Worm (Caenorhabditis elegans) whole organism, L4 larva: ENCODE results near the gene R09E10.6.

Source experiments
- F37D6.2 ChIP-seq: sonication (generic microtip); optimal IDR thresholded peaks from 2 replicates; lab custom pipeline; 2016; ENCODE audit warnings: mild to moderate bottlenecking, missing genetic modification characterization, missing compliant biosample characterization
- F44E2.7 ChIP-seq: fragments of 200-800 bp; sonication (Bioruptor generic); IDR thresholded peaks from 2 replicates; pipeline ENCODE4 v2.1.2; 2022; ENCODE audit warnings: missing genetic modification characterization, missing compliant biosample characterization
- F49E8.2 ChIP-seq: sonication (generic microtip); optimal IDR thresholded peaks from 2 replicates; lab custom pipeline; 2016; ENCODE audit warnings: missing compliant biosample characterization, mild to moderate bottlenecking, missing genetic modification characterization, borderline replicate concordance
- aha-1 ChIP-seq: fragments of 150-350 bp; peaks from one replicate; lab custom pipeline; 2014; ENCODE audit warnings: missing biosample characterization, missing genetic modification characterization
- ces-1 ChIP-seq: fragments of 150-350 bp; sonication (generic microtip); optimal IDR thresholded peaks from 4 replicates; lab custom pipeline; 2014; ENCODE audit warnings: missing biosample characterization, missing genetic modification reagents, missing genetic modification characterization
- daf-12 ChIP-seq: fragments of 150-350 bp; optimal IDR thresholded peaks from 2 replicates; lab custom pipeline; 2014; ENCODE audit warnings: missing biosample characterization, missing genetic modification reagents, missing genetic modification characterization
- daf-19 ChIP-seq: fragments of 200-800 bp; sonication (Bioruptor generic); conservative IDR thresholded peaks from 2 replicates; pipeline ENCODE4 v1.3.6; 2022; ENCODE audit warnings: missing genetic modification characterization, missing compliant biosample characterization
- daf-8 ChIP-seq: fragments of 200-800 bp; sonication (Bioruptor generic); IDR thresholded peaks from 2 replicates; pipeline ENCODE4 v1.3.6; 2022; ENCODE audit warnings: missing genetic modification characterization, missing compliant biosample characterization
- dmd-6 ChIP-seq: fragments of 200-800 bp; sonication (Bioruptor generic); IDR thresholded peaks from 2 replicates; pipeline ENCODE4 v1.3.6; 2022; ENCODE audit warnings: missing genetic modification reagents, missing genetic modification characterization, missing compliant biosample characterization
- dve-1 ChIP-seq: sonication (generic microtip); optimal IDR thresholded peaks from 2 replicates; lab custom pipeline; 2017; ENCODE audit warnings: antibody characterized with exemption, mild to moderate bottlenecking, missing genetic modification characterization, missing compliant biosample characterization; ENCODE audit not compliant: insufficient read depth
- hlh-11 ChIP-seq: fragments of 200-800 bp; sonication (Bioruptor generic); optimal IDR thresholded peaks from 2 replicates; lab custom pipeline; 2018; ENCODE audit warnings: mild to moderate bottlenecking, missing genetic modification characterization, missing compliant biosample characterization
- hlh-30 ChIP-seq: sonication (generic microtip); optimal IDR thresholded peaks from 2 replicates; lab custom pipeline; 2017; ENCODE audit warnings: antibody characterized with exemption, mild to moderate bottlenecking, missing genetic modification characterization, missing compliant biosample characterization; ENCODE audit not compliant: insufficient read depth
- jun-1 ChIP-seq: fragments of 150-350 bp; optimal IDR thresholded peaks from 2 replicates; lab custom pipeline; 2014; ENCODE audit warnings: missing biosample characterization, missing genetic modification reagents, missing genetic modification characterization
- lin-1 ChIP-seq: fragments of 200-800 bp; sonication (Bioruptor generic); IDR thresholded peaks from 2 replicates; pipeline ENCODE4 v1.3.6; 2022; ENCODE audit warnings: missing genetic modification reagents, missing genetic modification characterization, missing compliant biosample characterization
- lin-13 ChIP-seq: fragments of 150-350 bp; optimal IDR thresholded peaks from 2 replicates; lab custom pipeline; 2014; ENCODE audit warnings: missing biosample characterization, missing genetic modification reagents, missing genetic modification characterization
- lin-15B ChIP-seq: fragments of 150-350 bp; sonication (generic microtip); optimal IDR thresholded peaks from 3 replicates; lab custom pipeline; 2014; ENCODE audit warnings: missing biosample characterization, missing genetic modification characterization
- lin-38 ChIP-seq: fragments of 200-800 bp; sonication (Bioruptor generic); IDR thresholded peaks from 2 replicates; pipeline ENCODE4 v1.3.6; 2022; ENCODE audit warnings: missing genetic modification reagents, missing genetic modification characterization, missing compliant biosample characterization
- madf-5 ChIP-seq, 2 experiments: fragments of 200-800 bp; sonication (Bioruptor generic); IDR thresholded peaks; 2 replicates each; pipeline ENCODE4 v1.3.6; 2022; ENCODE audit warnings: missing compliant biosample characterization in 2 of 2, missing genetic modification characterization in 2 of 2
- madf-9 ChIP-seq: fragments of 200-800 bp; sonication (Bioruptor generic); conservative IDR thresholded peaks from 2 replicates; pipeline ENCODE4 v1.3.6; 2022; ENCODE audit warnings: missing genetic modification reagents, missing genetic modification characterization, missing compliant biosample characterization
- mdl-1 ChIP-seq, 2 experiments: fragments of 150-350 bp in 1 of 2; sonication (generic microtip) in 1 of 2; optimal IDR thresholded peaks; 2 replicates each; lab custom pipeline; 2014 to 2017; ENCODE audit warnings: missing biosample characterization in 2 of 2, missing genetic modification characterization in 2 of 2
- mep-1 ChIP-seq: fragments of 150-350 bp; sonication (generic microtip); optimal IDR thresholded peaks from 3 replicates; lab custom pipeline; 2014; ENCODE audit warnings: missing biosample characterization, missing genetic modification characterization
- mes-2 ChIP-seq: sonication (generic microtip); optimal IDR thresholded peaks from 2 replicates; lab custom pipeline; 2016; ENCODE audit warnings: missing genotype, mild to moderate bottlenecking, missing genetic modification characterization, missing compliant biosample characterization; ENCODE audit not compliant: poor library complexity, severe bottlenecking
- mxl-3 ChIP-seq: fragments of 200-800 bp; sonication (Bioruptor generic); optimal IDR thresholded peaks from 2 replicates; lab custom pipeline; 2018; ENCODE audit warnings: mild to moderate bottlenecking, missing genetic modification characterization, missing compliant biosample characterization
- nhr-102 ChIP-seq: sonication (generic microtip); optimal IDR thresholded peaks from 2 replicates; lab custom pipeline; 2016; ENCODE audit warnings: mild to moderate bottlenecking, missing genetic modification characterization, moderate library complexity, missing compliant biosample characterization
- nhr-25 ChIP-seq: sonication (generic microtip); optimal IDR thresholded peaks from 2 replicates; lab custom pipeline; 2017; ENCODE audit warnings: missing genetic modification characterization, mild to moderate bottlenecking, missing compliant biosample characterization, antibody characterized with exemption, moderate library complexity, borderline replicate concordance; ENCODE audit not compliant: insufficient read depth
- nhr-28 ChIP-seq: fragments of 150-350 bp; optimal IDR thresholded peaks from 2 replicates; lab custom pipeline; 2014; ENCODE audit warnings: missing biosample characterization, missing genetic modification characterization
- nhr-41 ChIP-seq: fragments of 200-800 bp; sonication (Bioruptor generic); IDR thresholded peaks from 2 replicates; pipeline ENCODE4 v1.3.6; 2022; ENCODE audit warnings: missing genetic modification reagents, missing genetic modification characterization, missing compliant biosample characterization
- php-3 ChIP-seq: fragments of 200-800 bp; sonication (Bioruptor generic); IDR thresholded peaks from 2 replicates; pipeline ENCODE4 v1.3.6; 2022; ENCODE audit warnings: missing genetic modification reagents, missing genetic modification characterization, missing compliant biosample characterization
- pqm-1 ChIP-seq: sonication (generic microtip); optimal IDR thresholded peaks from 2 replicates; lab custom pipeline; 2017; ENCODE audit warnings: missing biosample characterization, missing genetic modification characterization
- snpc-1.2 ChIP-seq: fragments of 200-800 bp; sonication (Bioruptor generic); IDR thresholded peaks from 2 replicates; pipeline ENCODE4 v1.3.6; 2022; ENCODE audit warnings: missing genetic modification reagents, missing genetic modification characterization, missing compliant biosample characterization
- spr-1 ChIP-seq: sonication (generic microtip); optimal IDR thresholded peaks from 2 replicates; lab custom pipeline; 2016; ENCODE audit warnings: mild to moderate bottlenecking, missing genetic modification characterization, missing compliant biosample characterization
- spr-3 ChIP-seq: fragments of 200-800 bp; sonication (Bioruptor generic); optimal IDR thresholded peaks from 2 replicates; lab custom pipeline; 2018; ENCODE audit warnings: mild to moderate bottlenecking, missing genetic modification characterization, missing compliant biosample characterization
- tag-97 ChIP-seq: fragments of 200-800 bp; sonication (Bioruptor generic); IDR thresholded peaks from 2 replicates; pipeline ENCODE4 v1.3.6; 2022; ENCODE audit warnings: missing genetic modification characterization, missing compliant biosample characterization
- unc-39 ChIP-seq: sonication (generic microtip); optimal IDR thresholded peaks from 2 replicates; lab custom pipeline; 2017; ENCODE audit warnings: missing biosample characterization, missing genetic modification characterization
- unc-62 ChIP-seq, 3 experiments: fragments of 150-350 bp in 1 of 3; sonication (generic microtip); optimal IDR thresholded peaks in 2 of 3; peaks in 1 of 3; 1 replicate in 1 of 3; 2 replicates in 2 of 3; lab custom pipeline; 2014 to 2017; ENCODE audit warnings: missing biosample characterization in 3 of 3, missing genetic modification characterization in 3 of 3, missing genetic modification reagents in 3 of 3, missing genotype in 1 of 3
- zag-1 ChIP-seq: fragments of 150-350 bp; optimal IDR thresholded peaks from 2 replicates; lab custom pipeline; 2014; ENCODE audit warnings: missing biosample characterization, missing genetic modification characterization
- zfp-2 ChIP-seq: sonication (generic microtip); optimal IDR thresholded peaks from 2 replicates; lab custom pipeline; 2016; ENCODE audit warnings: mild to moderate bottlenecking, missing genetic modification characterization, missing compliant biosample characterization
- ztf-11 ChIP-seq: fragments of 150-350 bp; optimal IDR thresholded peaks from 2 replicates; lab custom pipeline; 2014; ENCODE audit warnings: missing biosample characterization, missing genetic modification characterization
- ztf-7 ChIP-seq: fragments of 150-350 bp; optimal IDR thresholded peaks from 2 replicates; lab custom pipeline; 2014; ENCODE audit warnings: missing biosample characterization, missing genetic modification characterization

R09E10.6 gene

ce11 chrIV:10284194-10284910 lies 9.6 kb downstream of the R09E10.6 start, which contains the start of gene rad-51 (continued):
- TF ChIP-seq lin-15B (tag; lab: Kevin White, UChicago), result no peak
- TF ChIP-seq mes-2 (tag; lab: Kevin White, UChicago), result peak; percentile 76
- peak; percentile 15 for TF ChIP-seq jun-1 (tag; lab: Kevin White, UChicago)
- TF ChIP-seq nhr-25 (tag; lab: Kevin White, UChicago), result peak; percentile 5
- peak in 1 of 2 experiments; percentile 64 for TF ChIP-seq mdl-1 (tag; optimal IDR thresholded peaks at IDR 0.05; lab: Kevin White, UChicago)
- peak; percentile 77 for TF ChIP-seq lin-38
- TF ChIP-seq hlh-11 (tag; lab: Kevin White, UChicago), result peak; percentile 70
- TF ChIP-seq F37D6.2 (tag; lab: Kevin White, UChicago), result no peak
- TF ChIP-seq daf-19 (GFP tag; lab: Robert Waterston, UW), result no peak
- TF ChIP-seq F44E2.7 (GFP tag; lab: Robert Waterston, UW), result no peak
- TF ChIP-seq ces-1 (GFP tag; lab: Kevin White, UChicago), result no peak
- no peak for TF ChIP-seq madf-9 (GFP tag; lab: Robert Waterston, UW)
- TF ChIP-seq nhr-41 (GFP tag; lab: Robert Waterston, UW), result no peak
- TF ChIP-seq tag-97 (GFP tag; lab: Robert Waterston, UW), result no peak
- TF ChIP-seq dmd-6 (GFP tag; lab: Robert Waterston, UW), result peak; percentile 42; the same call in 1 of the 2 replicates
- no peak for TF ChIP-seq snpc-1.2 (GFP tag; lab: Robert Waterston, UW)
- no peak for TF ChIP-seq php-3 (GFP tag; lab: Robert Waterston, UW)
- no peak for TF ChIP-seq unc-39 (tag; lab: Kevin White, UChicago)
- TF ChIP-seq madf-5 (GFP tag; IDR thresholded peaks at IDR 0.05; lab: Robert Waterston, UW), result no peak
- TF ChIP-seq daf-12 (tag; lab: Kevin White, UChicago), result no peak
- TF ChIP-seq hlh-30 (tag; lab: Kevin White, UChicago), result peak; percentile 64
- TF ChIP-seq lin-13 (GFP tag; lab: Kevin White, UChicago), result no peak
- TF ChIP-seq mxl-3 (GFP tag; lab: Kevin White, UChicago), result peak; percentile 87
- TF ChIP-seq zfp-2 (tag; lab: Kevin White, UChicago), result no peak

- TF ChIP-seq lin-1 (GFP tag; lab: Robert Waterston, UW) (no peak), F49E8.2 (tag; lab: Kevin White, UChicago) (no peak), ztf-11 (no peak), pqm-1 (tag; lab: Kevin White, UChicago) (peak; percentile 44), lin-13 (GFP tag; lab: Kevin White, UChicago) (no peak), spr-3 (no peak), dve-1 (peak; percentile 12), aha-1 (tag; lab: Kevin White, UChicago) (peak; percentile 55), unc-62 (GFP tag; optimal IDR thresholded peaks at IDR 0.05 in 1 of 2; lab: Kevin White, UChicago) (peak in 1 of 2 experiments; percentile 49), unc-62 (tag; optimal IDR thresholded peaks at IDR 0.05; lab: Kevin White, UChicago) (no peak), ztf-7 (tag; lab: Kevin White, UChicago) (no peak), nhr-25 (tag; lab: Kevin White, UChicago) (no peak), spr-1 (no peak), zag-1 (no peak), mep-1 (tag; lab: Kevin White, UChicago) (no peak), nhr-102 (no peak), daf-8 (no peak), nhr-28 (tag; lab: Kevin White, UChicago) (peak; percentile 7)
- TF ChIP-seq, all 104 proteins: peak for 5
These were observed 12.4 kb downstream of the R09E10.6 start, which contains the start of gene thk-1 for ce11 chrIV:10281482-10281881. thk-1 (minus strand) TSS chrIV:10281582.
